Fruit fly (Drosophila melanogaster): ENCODE results near the gene CG8036.
A peak's percentile ranks its signal among the peaks of the same experiment; 100 is the strongest.

CG8036 gene

dm6 chr3R:8659200-8659897 is 8.3 kb upstream of the CG8036 start (continued):
- TF ChIP-seq PHDP (tag; optimal IDR thresholded peaks at IDR 0.05) (peak; percentile 62), CG18619 (GFP tag; optimal IDR thresholded peaks at IDR 0.05) (peak; percentile 50), ac (GFP tag; optimal IDR thresholded peaks at IDR 0.05) (no peak), ftz-f1 (GFP tag; optimal IDR thresholded peaks at IDR 0.05) (peak; percentile 89), Dad (GFP tag; optimal IDR thresholded peaks at IDR 0.05) (no peak), CG7372 (GFP tag; IDR thresholded peaks at IDR 0.05) (0 out of 2 replicates have a peak, but pooled peaks have one; percentile 27), CG18599 (GFP tag; optimal IDR thresholded peaks at IDR 0.05) (peak; percentile 77), Atf3 (GFP tag; optimal IDR thresholded peaks at IDR 0.05) (no peak), cas (GFP tag; IDR thresholded peaks at IDR 0.05) (0 out of 2 replicates have a peak, but pooled peaks have one; percentile 56), Hr3 (GFP tag; optimal IDR thresholded peaks at IDR 0.05) (peak; percentile 37), Nf-YA (GFP tag; IDR thresholded peaks at IDR 0.05) (peak; percentile 40; the same call in 1 of the 2 replicates), CG11456 (GFP tag; IDR thresholded peaks at IDR 0.05) (peak; percentile 4; the same call in 1 of the 3 replicates), Neu2 (GFP tag; optimal IDR thresholded peaks at IDR 0.05; ENCODE audit: borderline replicate concordance) (no peak), bbx (GFP tag; IDR thresholded peaks at IDR 0.05; ENCODE audit: partially characterized antibody) (no peak), peb (GFP tag; IDR thresholded peaks at IDR 0.05) (no peak), CG17829 (tag; optimal IDR thresholded peaks at IDR 0.05) (peak; percentile 27), chinmo (GFP tag; IDR thresholded peaks at IDR 0.05; ENCODE audit: partially characterized antibody) (peak; percentile 21; the same call in 2 of the 4 replicates), CG12391 (tag; optimal IDR thresholded peaks at IDR 0.05) (peak; percentile 60), ssp (GFP tag; IDR thresholded peaks at IDR 0.05) (no peak), zf30C (GFP tag; optimal IDR thresholded peaks at IDR 0.05) (no peak), gcm (GFP tag; optimal IDR thresholded peaks at IDR 0.05) (no peak), CG3995 (GFP tag; optimal IDR thresholded peaks at IDR 0.05) (peak; percentile 85), Sry-β (GFP tag; optimal IDR thresholded peaks at IDR 0.05) (no peak), CG30431 (GFP tag; optimal IDR thresholded peaks at IDR 0.05) (no peak), danr (GFP tag; IDR thresholded peaks at IDR 0.05) (no peak), CG7786 (GFP tag; optimal IDR thresholded peaks at IDR 0.05) (peak; percentile 34), CG3726 (GFP tag; IDR thresholded peaks at IDR 0.05) (no peak), CG10209 (GFP tag; optimal IDR thresholded peaks at IDR 0.05) (peak; percentile 53), Rfx (GFP tag; IDR thresholded peaks at IDR 0.05) (peak; percentile 72), CG4854 (GFP tag; optimal IDR thresholded peaks at IDR 0.05) (no peak), Hmr (GFP tag; optimal IDR thresholded peaks at IDR 0.05) (peak; percentile 77), Bteb2 (GFP tag; optimal IDR thresholded peaks at IDR 0.05) (peak; percentile 34), CG31365 (tag; optimal IDR thresholded peaks at IDR 0.05) (peak; percentile 23), CG12299 (tag; optimal IDR thresholded peaks at IDR 0.05) (peak; percentile 69), gsb-n (tag; optimal IDR thresholded peaks at IDR 0.05) (peak; percentile 55), esg (GFP tag; conservative IDR thresholded peaks at IDR 0.05) (peak; percentile 28; the same call in 1 of the 2 replicates), jing (GFP tag; optimal IDR thresholded peaks at IDR 0.05) (no peak), MBD-R2 (GFP tag; IDR thresholded peaks at IDR 0.05) (peak; percentile 41; the same call in 1 of the 2 replicates), CG17802 (tag; optimal IDR thresholded peaks at IDR 0.05) (no peak), CG12155 (GFP tag; optimal IDR thresholded peaks at IDR 0.05) (peak; percentile 48), CG4820 (GFP tag; optimal IDR thresholded peaks at IDR 0.05) (no peak), CG7839 (tag; optimal IDR thresholded peaks at IDR 0.05) (peak; percentile 68), kni (GFP tag; optimal IDR thresholded peaks at IDR 0.05) (no peak), Gsc (GFP tag; IDR thresholded peaks at IDR 0.05) (no peak), Awh (GFP tag; IDR thresholded peaks at IDR 0.05) (peak; percentile 47; the same call in 1 of the 2 replicates), Kr (GFP tag; optimal IDR thresholded peaks at IDR 0.05) (no peak), pum (GFP tag; optimal IDR thresholded peaks at IDR 0.05) (peak; percentile 7), ham (GFP tag; IDR thresholded peaks at IDR 0.05) (no peak), CG30403 (GFP tag; optimal IDR thresholded peaks at IDR 0.05) (peak; percentile 65), aop (GFP tag; IDR thresholded peaks at IDR 0.05) (no peak)

Measured in whole organism, embryonic.